Fruit fly (Drosophila melanogaster): Measurements from ENCODE around the gene JIL-1.

Gene JIL-1

DNA sequence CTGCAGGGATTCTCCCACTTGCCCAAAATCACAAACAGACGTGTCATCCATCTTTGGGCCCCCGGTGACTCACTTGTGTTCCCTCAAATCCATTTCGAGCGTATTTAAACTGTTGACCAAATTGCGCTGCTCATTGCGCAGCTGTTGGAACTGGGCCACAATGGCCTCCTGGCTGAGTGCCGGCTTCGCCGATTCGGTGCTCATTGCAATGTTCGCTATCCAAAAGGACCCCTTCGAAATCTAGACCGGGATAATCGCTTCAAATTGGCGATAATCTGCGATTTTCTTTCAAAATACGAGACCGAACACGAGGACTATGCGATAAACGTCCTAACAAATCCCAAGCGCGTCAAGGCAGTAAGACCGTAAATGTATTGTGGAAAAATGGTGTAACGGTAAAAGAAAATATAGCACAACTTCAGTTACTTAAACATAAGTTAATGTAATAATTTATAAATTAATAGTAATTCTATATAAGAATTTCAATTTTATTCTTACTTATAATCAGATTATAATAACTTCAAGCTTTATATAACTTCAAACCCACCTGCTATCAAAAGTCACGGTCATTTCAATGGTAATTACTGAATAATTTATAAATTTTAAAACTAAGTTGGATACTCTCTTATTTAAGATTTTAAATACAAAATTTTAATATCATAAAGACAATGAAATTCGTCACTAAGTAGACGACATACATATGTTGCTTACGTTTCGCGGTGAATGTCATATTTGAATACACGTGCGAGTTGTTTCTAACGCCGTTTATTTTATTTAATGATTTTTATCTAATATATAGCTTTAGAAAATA is 18.7 kb downstream of the JIL-1 start, which contains the start of the genes Pfdn2 and Noc1:
Pfdn2 (minus strand) TSS at position 346 of the 811 bp plus-strand sequence.
Noc1 (plus strand) TSS at position 727 of the 811 bp plus-strand sequence.
- no peak for TF ChIP-seq CG8478 (optimal IDR thresholded peaks at IDR 0.05)
- no peak for TF ChIP-seq pan (optimal IDR thresholded peaks at IDR 0.05)
- TF ChIP-seq EcR (GFP tag; optimal IDR thresholded peaks at IDR 0.05): no peak
- no peak for TF ChIP-seq usp (GFP tag; optimal IDR thresholded peaks at IDR 0.05)
- no peak for TF ChIP-seq Dll (optimal IDR thresholded peaks at IDR 0.05)
- no peak for TF ChIP-seq psq (optimal IDR thresholded peaks at IDR 0.05)

DNA sequence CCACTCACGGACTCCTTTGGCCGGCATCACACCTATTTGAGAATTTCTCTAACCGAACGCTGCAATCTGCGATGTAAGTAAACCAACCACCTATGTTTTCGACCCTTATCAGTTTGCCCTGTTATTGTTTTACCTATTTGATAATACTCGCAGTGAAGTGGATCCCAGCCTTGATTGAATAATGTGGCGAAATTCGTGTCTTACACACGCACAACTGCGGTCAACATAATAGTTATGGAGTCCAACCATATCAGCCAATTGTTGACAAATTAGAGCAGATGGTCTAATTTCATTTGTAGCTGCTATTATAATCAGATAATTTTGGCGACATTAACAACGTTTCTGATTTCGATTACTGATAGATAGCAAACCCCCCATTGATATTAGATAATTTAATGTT is 21.9 kb downstream of the JIL-1 start:
- no peak for TF ChIP-seq psq (optimal IDR thresholded peaks at IDR 0.05)

DNA sequence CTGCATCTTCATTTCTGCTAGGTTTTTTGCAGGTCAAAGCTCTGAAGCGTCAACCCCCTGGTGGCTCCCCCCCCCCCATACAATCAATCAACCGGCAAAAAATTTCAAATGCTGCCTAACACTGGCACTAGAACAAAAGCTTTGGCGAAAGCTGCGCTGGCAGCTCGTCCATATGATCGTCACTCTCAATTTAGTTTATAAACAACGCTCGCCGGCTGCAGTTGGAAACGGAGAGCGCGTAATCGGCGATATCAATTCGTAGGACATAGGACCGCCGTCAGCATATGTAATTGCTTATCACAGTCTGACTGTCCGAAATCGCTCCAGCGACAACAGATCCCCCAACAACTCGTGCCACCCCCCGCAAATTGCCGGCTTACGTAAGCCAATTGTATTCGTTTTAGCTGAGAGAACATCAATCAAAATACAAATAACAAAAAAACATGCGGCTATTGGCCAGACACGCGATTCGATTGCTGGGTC is 22.6 kb downstream of the JIL-1 start, which contains the start of gene Mocs1:
Mocs1 (plus strand) TSS at position 155 of the 483 bp plus-strand sequence.
- TF ChIP-seq EcR (GFP tag; optimal IDR thresholded peaks at IDR 0.05) (no peak), psq (optimal IDR thresholded peaks at IDR 0.05) (no peak), pan (optimal IDR thresholded peaks at IDR 0.05) (no peak), Dll (optimal IDR thresholded peaks at IDR 0.05) (no peak), CG8478 (optimal IDR thresholded peaks at IDR 0.05) (no peak), usp (GFP tag; optimal IDR thresholded peaks at IDR 0.05) (no peak)

DNA sequence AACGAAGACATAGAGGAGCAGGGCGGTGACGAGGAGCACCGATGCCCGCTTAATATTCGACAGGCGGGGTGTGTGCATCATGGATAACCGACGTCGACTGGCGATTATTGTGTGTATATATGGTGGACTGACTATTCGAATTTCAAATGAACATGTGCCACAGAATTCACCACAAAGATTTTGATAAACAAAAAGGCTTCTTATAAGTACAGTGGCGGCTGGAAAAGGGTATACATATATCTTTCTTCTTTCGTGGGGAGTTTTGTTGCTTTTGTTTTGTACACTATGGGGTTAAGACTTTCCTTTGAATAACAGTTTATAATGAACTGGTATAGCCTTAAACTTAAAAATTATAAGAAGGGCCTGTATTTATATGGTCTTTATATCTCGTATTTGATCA is 23.2 kb downstream of the JIL-1 start, which contains the start of gene CG6310:
CG6310 (minus strand) TSS at position 101 of the 400 bp plus-strand sequence.
- TF ChIP-seq CG8478 (optimal IDR thresholded peaks at IDR 0.05) (no peak), usp (GFP tag; optimal IDR thresholded peaks at IDR 0.05) (no peak), Dll (optimal IDR thresholded peaks at IDR 0.05) (no peak), pan (optimal IDR thresholded peaks at IDR 0.05) (no peak), psq (optimal IDR thresholded peaks at IDR 0.05) (no peak), EcR (GFP tag; optimal IDR thresholded peaks at IDR 0.05) (no peak)

DNA sequence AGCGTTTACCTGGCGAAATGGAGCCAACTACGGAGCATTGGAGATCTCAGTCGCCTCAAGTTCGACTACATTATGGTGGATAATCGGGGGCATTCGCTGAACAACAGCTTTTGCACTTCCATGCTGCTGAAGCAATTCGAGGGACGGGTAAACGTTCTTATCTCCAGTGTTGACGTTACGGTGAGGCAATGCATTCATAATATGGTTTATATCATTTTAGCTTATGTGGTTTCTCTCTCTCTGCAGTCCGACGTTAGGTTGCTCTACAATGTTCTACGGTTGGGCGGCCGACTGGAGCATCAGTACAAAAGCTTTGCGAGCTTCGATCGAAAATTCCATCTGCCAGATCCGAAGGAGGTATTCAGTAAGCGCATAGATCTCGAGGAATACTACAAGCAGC is 27.1 kb downstream of the JIL-1 start:
- TF ChIP-seq Dll (optimal IDR thresholded peaks at IDR 0.05) (no peak), psq (optimal IDR thresholded peaks at IDR 0.05) (no peak), pan (optimal IDR thresholded peaks at IDR 0.05) (no peak)

DNA sequence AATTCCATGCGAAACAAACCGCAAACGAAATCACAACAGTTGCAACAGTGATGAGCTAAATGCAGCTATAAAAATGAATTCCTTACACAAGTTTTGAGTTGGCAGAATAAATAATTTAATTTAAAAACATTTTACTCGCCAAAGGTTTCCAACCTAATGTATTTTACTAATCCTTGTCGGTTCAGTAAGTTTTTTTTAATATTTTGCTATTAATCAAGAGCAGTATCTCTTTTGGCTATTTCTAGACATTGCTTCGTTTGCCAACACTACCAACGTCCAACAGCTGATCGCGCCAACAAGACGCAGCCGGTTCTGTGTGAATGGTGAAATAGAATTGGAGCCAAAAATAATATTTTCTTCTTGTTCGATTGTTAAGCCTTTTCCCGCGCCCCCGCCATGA is 28.3 kb downstream of the JIL-1 start, which contains the start of the genes CG32075, CG45101 and SuUR:
CG32075 (minus strand) TSS at position 253 of the 400 bp plus-strand sequence.
CG45101 (plus strand) TSS at position 303 of the 400 bp plus-strand sequence.
SuUR (plus strand) TSS at position 303 of the 400 bp plus-strand sequence.
- TF ChIP-seq CG8478 (optimal IDR thresholded peaks at IDR 0.05) (no peak), EcR (GFP tag; optimal IDR thresholded peaks at IDR 0.05) (no peak), usp (GFP tag; optimal IDR thresholded peaks at IDR 0.05) (no peak), Dll (optimal IDR thresholded peaks at IDR 0.05) (no peak), psq (optimal IDR thresholded peaks at IDR 0.05) (no peak), pan (optimal IDR thresholded peaks at IDR 0.05) (no peak)

DNA sequence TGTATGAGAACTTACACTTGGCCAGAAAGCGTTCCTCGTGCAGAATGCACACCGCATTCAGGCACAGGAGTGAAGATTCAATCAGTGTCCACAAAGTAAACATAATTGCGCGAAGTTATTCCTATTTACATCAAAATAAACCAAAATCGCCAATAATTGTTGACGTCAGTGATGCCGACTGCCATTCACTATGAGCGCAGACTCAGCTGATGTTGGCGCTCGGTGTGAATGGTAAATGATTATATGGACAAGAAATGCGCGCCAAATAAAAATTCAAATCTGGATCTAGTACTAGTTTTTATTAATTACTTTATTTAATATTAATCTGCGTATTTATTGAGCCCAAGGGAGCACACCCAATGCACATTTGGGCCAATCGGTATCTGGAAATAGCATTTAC is 30.6 kb downstream of the JIL-1 start, which contains the start of gene CG32069:
CG32069 (minus strand) TSS at position 174 of the 400 bp plus-strand sequence.
- no peak for TF ChIP-seq CG8478 (optimal IDR thresholded peaks at IDR 0.05)
- no peak for TF ChIP-seq Dll (optimal IDR thresholded peaks at IDR 0.05)
- TF ChIP-seq pan (optimal IDR thresholded peaks at IDR 0.05): no peak
- no peak for TF ChIP-seq usp (GFP tag; optimal IDR thresholded peaks at IDR 0.05)
- TF ChIP-seq EcR (GFP tag; optimal IDR thresholded peaks at IDR 0.05): no peak
- TF ChIP-seq psq (optimal IDR thresholded peaks at IDR 0.05): no peak

DNA sequence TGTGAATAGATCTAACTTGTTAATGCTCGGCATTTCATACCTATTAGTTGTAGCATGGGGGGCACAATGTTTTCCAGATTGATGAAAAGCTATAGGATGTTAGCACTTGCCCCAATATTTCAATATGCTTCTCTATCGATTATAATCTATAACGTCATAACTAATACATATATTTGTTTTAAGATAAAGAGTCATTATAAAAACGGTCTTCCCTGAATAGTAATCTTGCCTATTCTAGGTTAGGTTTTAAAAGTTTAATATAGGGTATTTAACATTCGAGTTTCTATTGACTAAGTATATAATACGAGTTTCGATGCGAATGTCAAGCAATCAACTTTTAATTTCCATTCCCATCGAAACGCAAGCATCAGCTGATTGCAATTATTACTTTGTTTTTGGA is 31.8 kb downstream of the JIL-1 start, which contains the start of the genes CG6321 and Blos2:
CG6321 (minus strand) TSS at position 25 of the 400 bp plus-strand sequence.
Blos2 (plus strand) TSS at position 372 of the 400 bp plus-strand sequence.
- no peak for TF ChIP-seq psq (optimal IDR thresholded peaks at IDR 0.05)
- TF ChIP-seq usp (GFP tag; optimal IDR thresholded peaks at IDR 0.05): no peak
- TF ChIP-seq EcR (GFP tag; optimal IDR thresholded peaks at IDR 0.05): no peak
- TF ChIP-seq pan (optimal IDR thresholded peaks at IDR 0.05): peak; percentile 87

DNA sequence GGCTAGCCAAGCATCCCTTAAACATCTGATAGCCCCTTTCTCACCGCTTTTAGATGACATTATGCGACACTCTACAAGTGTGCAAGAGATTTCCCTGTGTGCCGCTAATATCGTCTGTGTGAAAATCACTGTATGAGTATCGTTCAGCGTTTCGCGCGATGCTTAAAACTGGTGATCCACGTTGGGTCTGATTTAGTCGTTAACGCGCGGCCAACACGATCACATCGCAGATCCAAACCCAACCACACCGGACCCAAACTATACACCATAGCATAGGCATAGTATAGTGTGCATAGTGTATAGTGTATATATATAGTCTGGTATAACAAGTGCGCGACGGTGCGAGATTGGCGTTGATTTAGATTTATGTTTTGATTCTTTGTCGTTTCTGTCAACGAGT is 39.1 kb downstream of the JIL-1 start, which contains the start of gene CG7888:
CG7888 (plus strand) TSS at position 193 of the 400 bp plus-strand sequence.
- TF ChIP-seq EcR (GFP tag; optimal IDR thresholded peaks at IDR 0.05) (no peak), Dll (optimal IDR thresholded peaks at IDR 0.05) (no peak), CG8478 (optimal IDR thresholded peaks at IDR 0.05) (no peak), psq (optimal IDR thresholded peaks at IDR 0.05) (no peak), pan (optimal IDR thresholded peaks at IDR 0.05) (no peak), usp (GFP tag; optimal IDR thresholded peaks at IDR 0.05) (no peak)

DNA sequence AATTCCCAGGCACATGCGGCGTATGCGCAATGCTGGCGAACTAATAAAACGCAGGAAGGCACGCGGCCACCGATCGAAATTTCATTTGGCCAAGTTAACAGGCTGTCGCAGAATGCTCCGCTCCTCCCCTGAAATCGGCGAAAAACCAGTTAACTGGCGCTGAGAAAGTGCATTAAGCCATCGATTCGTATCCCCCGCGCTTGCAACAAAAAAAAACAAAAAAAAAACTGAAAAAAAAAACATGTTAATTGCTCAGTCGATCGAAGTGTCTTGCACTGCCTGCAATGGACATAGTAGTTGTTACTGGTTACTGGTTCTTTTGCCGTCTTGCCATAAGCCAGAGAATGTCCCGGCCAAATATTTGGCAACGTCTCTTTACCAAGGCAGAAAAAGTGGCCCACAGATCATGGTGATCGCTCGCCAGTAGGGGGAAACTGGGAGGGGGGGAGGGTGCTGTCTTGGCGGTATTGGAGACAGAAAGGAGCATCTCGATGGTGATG is 40.2 kb downstream of the JIL-1 start:
- TF ChIP-seq CG8478 (optimal IDR thresholded peaks at IDR 0.05) (no peak), Dll (optimal IDR thresholded peaks at IDR 0.05) (no peak), pan (optimal IDR thresholded peaks at IDR 0.05) (no peak), usp (GFP tag; optimal IDR thresholded peaks at IDR 0.05) (no peak)

DNA sequence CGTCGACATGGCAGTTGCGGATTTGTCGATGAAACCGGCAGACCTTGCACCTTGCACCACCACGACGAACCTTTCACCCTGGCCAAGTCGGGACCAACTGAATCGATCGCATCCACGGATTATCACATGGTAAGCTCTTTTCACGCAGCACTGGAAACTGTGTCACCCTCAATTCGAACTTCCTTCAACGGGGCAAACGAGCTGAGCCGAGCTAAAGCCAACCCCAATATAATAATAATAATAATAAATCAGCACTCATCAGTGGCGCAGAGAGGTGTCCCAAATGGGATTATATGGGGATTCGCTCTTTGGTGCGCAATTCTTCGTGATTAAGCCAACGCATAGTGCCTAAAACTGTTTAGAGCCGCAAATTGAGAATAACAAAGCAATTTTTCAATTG is 41.7 kb downstream of the JIL-1 start, which contains the start of gene CG43693:
CG43693 (minus strand) TSS at position 101 of the 400 bp plus-strand sequence.
- TF ChIP-seq psq (optimal IDR thresholded peaks at IDR 0.05) (no peak), Dll (optimal IDR thresholded peaks at IDR 0.05) (no peak), pan (optimal IDR thresholded peaks at IDR 0.05) (no peak), usp (GFP tag; optimal IDR thresholded peaks at IDR 0.05) (no peak), CG8478 (optimal IDR thresholded peaks at IDR 0.05) (no peak), EcR (GFP tag; optimal IDR thresholded peaks at IDR 0.05) (no peak)

DNA sequence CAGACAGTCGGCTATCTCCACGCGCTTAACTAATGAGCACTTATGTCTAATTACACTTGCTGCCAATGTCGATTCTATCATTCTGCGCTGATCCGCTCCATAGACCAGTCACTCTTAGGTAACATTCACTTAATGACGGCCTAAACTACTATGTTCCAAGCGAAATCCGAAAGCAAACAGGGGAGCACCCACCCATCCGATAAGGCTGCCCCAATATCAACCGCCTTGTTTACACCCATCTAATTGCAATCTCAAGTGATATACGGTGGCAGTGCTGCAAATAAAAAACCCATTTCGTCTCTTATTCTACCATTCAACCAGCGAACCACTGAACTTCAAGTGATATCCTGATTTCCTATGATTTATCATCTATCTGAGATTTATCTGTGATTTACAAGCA is 43.6 kb downstream of the JIL-1 start:
- TF ChIP-seq usp (GFP tag; optimal IDR thresholded peaks at IDR 0.05) (no peak), Dll (optimal IDR thresholded peaks at IDR 0.05) (no peak), CG8478 (optimal IDR thresholded peaks at IDR 0.05) (no peak), pan (optimal IDR thresholded peaks at IDR 0.05) (no peak), EcR (GFP tag; optimal IDR thresholded peaks at IDR 0.05) (no peak), psq (optimal IDR thresholded peaks at IDR 0.05) (no peak)
